Worm (Caenorhabditis elegans) whole organism, L1 larva: Measurements from ENCODE around the gene mvb-12.

Experiments
- C04F5.9 ChIP-seq: sonication (generic microtip); optimal IDR thresholded peaks from 2 replicates; lab custom pipeline; 2016; ENCODE audit warnings: missing genetic modification characterization, missing compliant biosample characterization
- C34B4.2 ChIP-seq: sonication (generic microtip); optimal IDR thresholded peaks from 2 replicates; lab custom pipeline; 2017; ENCODE audit warnings: mild to moderate bottlenecking, missing genetic modification characterization, missing compliant biosample characterization
- F16B12.6 ChIP-seq: fragments of 150-350 bp; optimal IDR thresholded peaks from 2 replicates; lab custom pipeline; 2014; ENCODE audit warnings: missing biosample characterization, missing genetic modification characterization
- aly-2 ChIP-seq: fragments of 150-350 bp; optimal IDR thresholded peaks from 2 replicates; lab custom pipeline; 2014; ENCODE audit warnings: missing biosample characterization, missing genetic modification characterization
- blmp-1 ChIP-seq: fragments of 150-350 bp; optimal IDR thresholded peaks from 2 replicates; lab custom pipeline; 2014; ENCODE audit warnings: missing biosample characterization, missing genetic modification characterization
- ceh-63 ChIP-seq: fragments of 200-800 bp; sonication (Bioruptor generic); optimal IDR thresholded peaks from 2 replicates; lab custom pipeline; 2018; ENCODE audit warnings: mild to moderate bottlenecking, missing genetic modification characterization, missing compliant biosample characterization
- ceh-88 ChIP-seq: fragments of 200-800 bp; sonication (Bioruptor generic); IDR thresholded peaks from 2 replicates; pipeline ENCODE4 v1.3.6; 2022; ENCODE audit warnings: missing genetic modification characterization, missing compliant biosample characterization
- ceh-90 ChIP-seq: sonication (generic microtip); optimal IDR thresholded peaks from 2 replicates; lab custom pipeline; 2016; ENCODE audit warnings: missing genetic modification characterization, missing compliant biosample characterization
- egl-13 ChIP-seq: sonication (generic microtip); optimal IDR thresholded peaks from 2 replicates; lab custom pipeline; 2016; ENCODE audit warnings: missing genotype, missing genetic modification reagents, missing genetic modification characterization, missing compliant biosample characterization
- egl-27 ChIP-seq, 2 experiments: fragments of 150-350 bp in 1 of 2; sonication (generic microtip); optimal IDR thresholded peaks; 3 replicates each; lab custom pipeline; 2017 to 2018; ENCODE audit warnings: missing biosample characterization in 2 of 2, missing genetic modification characterization in 2 of 2, missing genetic modification reagents in 2 of 2
- elt-2 ChIP-seq: sonication (generic microtip); optimal IDR thresholded peaks from 2 replicates; lab custom pipeline; 2016; ENCODE audit warnings: missing genetic modification characterization, mild to moderate bottlenecking, inconsistent platforms, missing compliant biosample characterization, missing genetic modification reagents
- elt-3 ChIP-seq, 6 experiments: fragments of 150-350 bp in 1 of 6; sonication (generic microtip); optimal IDR thresholded peaks; 2 replicates each; lab custom pipeline; 2017 to 2018; ENCODE audit warnings: missing biosample characterization in 6 of 6, missing genetic modification characterization in 6 of 6, inconsistent platforms in 1 of 6
- fkh-10 ChIP-seq: sonication (generic microtip); optimal IDR thresholded peaks from 2 replicates; lab custom pipeline; 2017; ENCODE audit warnings: missing biosample characterization, missing genetic modification reagents, missing genetic modification characterization
- fkh-8 ChIP-seq: sonication (generic microtip); optimal IDR thresholded peaks from 2 replicates; lab custom pipeline; 2016; ENCODE audit warnings: mild to moderate bottlenecking, missing genetic modification characterization, missing compliant biosample characterization
- fos-1 ChIP-seq: fragments of 150-350 bp; optimal IDR thresholded peaks from 2 replicates; lab custom pipeline; 2014; ENCODE audit warnings: missing biosample characterization, missing genetic modification characterization
- grh-1 ChIP-seq: fragments of 200-800 bp; sonication (Bioruptor generic); IDR thresholded peaks from 2 replicates; pipeline ENCODE4 v1.3.6; 2022; ENCODE audit warnings: missing genetic modification reagents, missing genetic modification characterization, missing compliant biosample characterization
- hlh-17 ChIP-seq: fragments of 200-800 bp; sonication (Bioruptor generic); optimal IDR thresholded peaks from 2 replicates; lab custom pipeline; 2018; ENCODE audit warnings: missing genetic modification characterization, mild to moderate bottlenecking, missing compliant biosample characterization, moderate library complexity, borderline replicate concordance
- hlh-4 ChIP-seq: sonication (generic microtip); optimal IDR thresholded peaks from 2 replicates; lab custom pipeline; 2016; ENCODE audit warnings: mild to moderate bottlenecking, missing genetic modification characterization, missing compliant biosample characterization
- hpl-2 ChIP-seq: fragments of 150-350 bp; optimal IDR thresholded peaks from 2 replicates; lab custom pipeline; 2014; ENCODE audit warnings: missing biosample characterization, missing genetic modification reagents, missing genetic modification characterization
- lin-13 ChIP-seq: fragments of 150-350 bp; optimal IDR thresholded peaks from 2 replicates; lab custom pipeline; 2014; ENCODE audit warnings: missing biosample characterization, missing genetic modification reagents, missing genetic modification characterization
- lin-14 ChIP-seq: fragments of 200-800 bp; sonication (Bioruptor generic); optimal IDR thresholded peaks from 2 replicates; lab custom pipeline; 2018; ENCODE audit warnings: mild to moderate bottlenecking, missing genetic modification characterization, moderate library complexity, missing compliant biosample characterization
- lin-35 ChIP-seq, 2 experiments: fragments of 150-350 bp; optimal IDR thresholded peaks; 2 replicates each; lab custom pipeline; 2014; ENCODE audit warnings: missing biosample characterization in 2 of 2, missing genetic modification characterization in 2 of 2, missing genetic modification reagents in 2 of 2
- lsy-2 ChIP-seq, 2 experiments: fragments of 150-350 bp; optimal IDR thresholded peaks; 2 replicates each; lab custom pipeline; 2014; ENCODE audit warnings: missing biosample characterization in 2 of 2, missing genetic modification characterization in 2 of 2
- mab-9 ChIP-seq: fragments of 200-800 bp; sonication (Bioruptor generic); IDR thresholded peaks from 2 replicates; pipeline ENCODE4 v1.3.6; 2022; ENCODE audit warnings: missing genetic modification reagents, missing genetic modification characterization, missing compliant biosample characterization
- nhr-11 ChIP-seq: fragments of 150-350 bp; optimal IDR thresholded peaks from 2 replicates; lab custom pipeline; 2014; ENCODE audit warnings: missing biosample characterization, missing genetic modification characterization
- nhr-12 ChIP-seq: sonication (generic microtip); optimal IDR thresholded peaks from 2 replicates; lab custom pipeline; 2017; ENCODE audit warnings: missing biosample characterization, missing genetic modification characterization
- nhr-20 ChIP-seq: sonication (generic microtip); optimal IDR thresholded peaks from 2 replicates; lab custom pipeline; 2016; ENCODE audit warnings: mild to moderate bottlenecking, missing genetic modification characterization, missing compliant biosample characterization
- nhr-237 ChIP-seq: fragments of 150-350 bp; optimal IDR thresholded peaks from 2 replicates; lab custom pipeline; 2014; ENCODE audit warnings: missing biosample characterization, missing genetic modification characterization
- nhr-47 ChIP-seq: sonication (generic microtip); optimal IDR thresholded peaks from 2 replicates; lab custom pipeline; 2016; ENCODE audit warnings: mild to moderate bottlenecking, missing genetic modification characterization, moderate library complexity, missing compliant biosample characterization
- nhr-71 ChIP-seq: sonication (generic microtip); optimal IDR thresholded peaks from 2 replicates; lab custom pipeline; 2016; ENCODE audit warnings: mild to moderate bottlenecking, missing genetic modification characterization, moderate library complexity, missing compliant biosample characterization
- nhr-76 ChIP-seq: sonication (generic microtip); optimal IDR thresholded peaks from 2 replicates; lab custom pipeline; 2017; ENCODE audit warnings: missing biosample characterization, missing genetic modification characterization
- nhr-85 ChIP-seq: sonication (generic microtip); peaks from one replicate; lab custom pipeline; 2016; ENCODE audit warnings: missing genetic modification characterization, inconsistent platforms, missing compliant biosample characterization
- nhr-90 ChIP-seq: sonication (generic microtip); optimal IDR thresholded peaks from 2 replicates; lab custom pipeline; 2016; ENCODE audit warnings: mild to moderate bottlenecking, missing genetic modification characterization, missing compliant biosample characterization; ENCODE audit not compliant: poor library complexity
- pag-3 ChIP-seq: sonication (generic microtip); optimal IDR thresholded peaks from 2 replicates; lab custom pipeline; 2017; ENCODE audit warnings: missing genetic modification characterization, mild to moderate bottlenecking, missing compliant biosample characterization, antibody characterized with exemption, borderline replicate concordance; ENCODE audit not compliant: insufficient read depth
- pax-3 ChIP-seq: fragments of 200-800 bp; sonication (Bioruptor generic); optimal IDR thresholded peaks from 2 replicates; lab custom pipeline; 2018; ENCODE audit warnings: mild to moderate bottlenecking, missing genetic modification characterization, moderate library complexity, missing compliant biosample characterization
- rnt-1 ChIP-seq: sonication (generic microtip); optimal IDR thresholded peaks from 2 replicates; lab custom pipeline; 2016; ENCODE audit warnings: mild to moderate bottlenecking, missing genetic modification characterization, moderate library complexity, missing compliant biosample characterization
- skn-1 ChIP-seq: fragments of 150-350 bp; optimal IDR thresholded peaks from 2 replicates; lab custom pipeline; 2014; ENCODE audit warnings: missing biosample characterization, missing genetic modification characterization
- sox-4 ChIP-seq: sonication (generic microtip); optimal IDR thresholded peaks from 2 replicates; lab custom pipeline; 2016; ENCODE audit warnings: missing genetic modification characterization, missing compliant biosample characterization
- sup-37 ChIP-seq: fragments of 200-800 bp; sonication (Bioruptor generic); optimal IDR thresholded peaks from 2 replicates; lab custom pipeline; 2018; ENCODE audit warnings: mild to moderate bottlenecking, missing genetic modification characterization, missing compliant biosample characterization
- swsn-7 ChIP-seq: sonication (generic microtip); optimal IDR thresholded peaks from 2 replicates; lab custom pipeline; 2016; ENCODE audit warnings: missing genetic modification characterization, missing compliant biosample characterization
- tbx-2 ChIP-seq: sonication (generic microtip); optimal IDR thresholded peaks from 2 replicates; lab custom pipeline; 2016; ENCODE audit warnings: missing genetic modification characterization, missing compliant biosample characterization
- unc-30 ChIP-seq: sonication (generic microtip); optimal IDR thresholded peaks from 2 replicates; lab custom pipeline; 2017; ENCODE audit warnings: missing biosample characterization, missing genetic modification characterization
- xbp-1 ChIP-seq: sonication (generic microtip); optimal IDR thresholded peaks from 2 replicates; lab custom pipeline; 2016; ENCODE audit warnings: missing genetic modification characterization, missing compliant biosample characterization
- zag-1 ChIP-seq: fragments of 150-350 bp; optimal IDR thresholded peaks from 2 replicates; lab custom pipeline; 2014; ENCODE audit warnings: missing biosample characterization, missing genetic modification characterization

mvb-12 gene

DNA sequence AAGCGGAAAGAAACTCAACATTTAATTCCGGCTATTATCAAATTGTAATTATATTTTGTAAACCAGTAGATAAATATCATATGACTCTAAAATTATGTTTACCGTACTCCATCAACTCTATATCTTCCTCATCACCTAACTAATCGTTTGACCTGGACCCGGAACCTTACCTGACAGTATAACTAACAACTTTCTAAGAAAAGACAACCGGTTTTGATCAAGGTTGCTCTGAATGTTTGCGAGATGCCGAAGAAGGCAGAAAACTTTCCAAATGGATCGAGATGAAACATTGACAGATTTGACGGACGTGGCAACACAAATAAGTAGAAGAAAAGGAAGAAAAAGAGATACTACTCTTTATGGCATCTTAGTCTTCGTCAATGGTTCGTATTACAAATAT lies 5.7 kb upstream of the mvb-12 start (continued):
- TF ChIP-seq egl-27 (tag; optimal IDR thresholded peaks at IDR 0.05; lab: Kevin White, UChicago) (no peak), nhr-12 (tag; lab: Kevin White, UChicago) (no peak), lin-35 (GFP tag; optimal IDR thresholded peaks at IDR 0.05; lab: Kevin White, UChicago) (no peak), nhr-47 (tag; lab: Kevin White, UChicago) (no peak), lin-14 (GFP tag; lab: Kevin White, UChicago) (peak; percentile 74), lsy-2 (tag; optimal IDR thresholded peaks at IDR 0.05; lab: Kevin White, UChicago) (peak in 1 of 2 experiments; percentile 31), nhr-11 (tag; lab: Kevin White, UChicago) (no peak), rnt-1 (tag; lab: Kevin White, UChicago) (peak; percentile 7), ceh-88 (no peak), grh-1 (GFP tag; lab: Robert Waterston, UW) (peak; percentile 82), blmp-1 (peak; percentile 24), nhr-71 (tag; lab: Kevin White, UChicago) (peak; percentile 43), ceh-63 (no peak), hlh-4 (tag; lab: Kevin White, UChicago) (no peak), sox-4 (tag; lab: Kevin White, UChicago) (no peak), ceh-90 (tag; lab: Kevin White, UChicago) (no peak), tbx-2 (tag; lab: Kevin White, UChicago) (peak; percentile 47), xbp-1 (no peak), C04F5.9 (tag; lab: Kevin White, UChicago) (no peak), F16B12.6 (tag; lab: Kevin White, UChicago) (no peak), nhr-237 (tag; lab: Kevin White, UChicago) (no peak), hpl-2 (GFP tag; lab: Kevin White, UChicago) (no peak), sup-37 (GFP tag; lab: Kevin White, UChicago) (no peak), skn-1 (no peak), nhr-90 (peak; percentile 32), mab-9 (no peak), zag-1 (tag; lab: Kevin White, UChicago) (no peak), nhr-76 (no peak), C34B4.2 (tag; lab: Kevin White, UChicago) (no peak), fkh-10 (GFP tag; lab: Kevin White, UChicago) (no peak), nhr-20 (tag; lab: Kevin White, UChicago) (peak; percentile 5), egl-13 (no peak), pag-3 (tag; lab: Kevin White, UChicago) (no peak), fos-1 (no peak), pax-3 (tag; lab: Kevin White, UChicago) (no peak), fkh-8 (no peak), aly-2 (tag; lab: Kevin White, UChicago) (peak; percentile 23), unc-30 (tag; lab: Kevin White, UChicago) (no peak), hlh-17 (GFP tag; lab: Kevin White, UChicago) (no peak), nhr-85 (tag; lab: Kevin White, UChicago) (peak; percentile 94)
- TF ChIP-seq, all 84 proteins: peak for 14

ce11 chrIV:7829275-7829938 lies 918 bp upstream of the mvb-12 start, which contains the start of gene C06A6.4:
Gene C06A6.4 (minus strand): TSS chrIV:7829298.
- TF ChIP-seq lin-35 (GFP tag; optimal IDR thresholded peaks at IDR 0.05; lab: Kevin White, UChicago) (peak in 1 of 2 experiments; percentile 36), elt-3 (tag; optimal IDR thresholded peaks at IDR 0.05; lab: Kevin White, UChicago) (peak in 2 of 6 experiments; percentile 14 to 60), nhr-20 (tag; lab: Kevin White, UChicago) (peak; percentile 10), blmp-1 (peak; percentile 49), swsn-7 (tag; lab: Kevin White, UChicago) (no peak), lin-14 (GFP tag; lab: Kevin White, UChicago) (peak; percentile 34), elt-2 (tag; lab: Kevin White, UChicago) (peak; percentile 14), nhr-85 (tag; lab: Kevin White, UChicago) (peak; percentile 35), lin-13 (GFP tag; lab: Kevin White, UChicago) (no peak)
